Fruit fly (Drosophila melanogaster) whole organism, pupa: ENCODE results near the gene CG4577.

Experiments used
- CG10348 ChIP-seq: fragments of 200-800 bp; sonication (Bioruptor generic); IDR thresholded peaks from 2 replicates; pipeline ENCODE4 v1.3.6; 2022; ENCODE audit warnings: missing biosample characterization, missing genetic modification characterization
- CG12605 ChIP-seq: fragments of 200-800 bp; sonication (Bioruptor generic); IDR thresholded peaks from 2 replicates; pipeline ENCODE4 v1.3.6; 2022; ENCODE audit warnings: missing biosample characterization, missing genetic modification characterization
- CG13204 ChIP-seq: fragments of 200-800 bp; sonication (Bioruptor generic); optimal IDR thresholded peaks from 2 replicates; lab custom pipeline; 2018; ENCODE audit warnings: missing biosample characterization, mild to moderate bottlenecking, missing genetic modification characterization, moderate library complexity
- CG14655 ChIP-seq: fragments of 200-800 bp; sonication (Bioruptor generic); optimal IDR thresholded peaks from 3 replicates; lab custom pipeline; 2017; ENCODE audit warnings: mild to moderate bottlenecking, missing biosample characterization, missing genetic modification reagents, missing genetic modification characterization
- CG15710 ChIP-seq: fragments of 200-800 bp; sonication (Bioruptor generic); optimal IDR thresholded peaks from 2 replicates; lab custom pipeline; 2018; ENCODE audit warnings: missing biosample characterization, mild to moderate bottlenecking, missing genetic modification characterization, moderate library complexity
- CG17806 ChIP-seq: fragments of 200-800 bp; sonication (Bioruptor generic); optimal IDR thresholded peaks from 2 replicates; lab custom pipeline; 2018; ENCODE audit warnings: missing biosample characterization, mild to moderate bottlenecking, missing genetic modification characterization, moderate library complexity
- CG32121 ChIP-seq: fragments of 200-800 bp; sonication (Bioruptor generic); IDR thresholded peaks from 2 replicates; pipeline ENCODE4 v1.3.6; 2022; ENCODE audit warnings: missing biosample characterization, missing genetic modification characterization
- CG34367 ChIP-seq: fragments of 200-800 bp; sonication (Bioruptor generic); optimal IDR thresholded peaks from 2 replicates; lab custom pipeline; 2018; ENCODE audit warnings: missing biosample characterization, mild to moderate bottlenecking, missing genetic modification characterization
- CG4496 ChIP-seq: fragments of 200-800 bp; sonication (Bioruptor generic); IDR thresholded peaks from 3 replicates; pipeline ENCODE4 v1.3.6; 2022; ENCODE audit warnings: missing biosample characterization, missing genetic modification characterization
- CG8159 ChIP-seq: fragments of 200-800 bp; sonication (Bioruptor generic); optimal IDR thresholded peaks from 3 replicates; lab custom pipeline; 2018; ENCODE audit warnings: missing biosample characterization, mild to moderate bottlenecking, missing genetic modification characterization, moderate library complexity
- CG8301 ChIP-seq: fragments of 200-800 bp; sonication (Bioruptor generic); optimal IDR thresholded peaks from 2 replicates; lab custom pipeline; 2018; ENCODE audit warnings: missing biosample characterization, mild to moderate bottlenecking, missing genetic modification characterization
- CG9948 ChIP-seq: fragments of 200-800 bp; sonication (Bioruptor generic); optimal IDR thresholded peaks from 2 replicates; lab custom pipeline; 2018; ENCODE audit warnings: missing biosample characterization, mild to moderate bottlenecking, missing genetic modification characterization, moderate library complexity
- D1 ChIP-seq: fragments of 200-800 bp; sonication (Bioruptor generic); optimal IDR thresholded peaks from 2 replicates; lab custom pipeline; 2018; ENCODE audit warnings: missing biosample characterization, mild to moderate bottlenecking, missing genetic modification characterization, moderate library complexity
- EcR ChIP-seq: fragments of 200-800 bp; sonication (Bioruptor generic); optimal IDR thresholded peaks from 3 replicates; lab custom pipeline; 2019; ENCODE audit warnings: missing biosample characterization, missing genetic modification characterization, mild to moderate bottlenecking, moderate library complexity, missing genetic modification reagents
- Ets98B ChIP-seq: fragments of 200-800 bp; sonication (Bioruptor generic); IDR thresholded peaks from 2 replicates; pipeline ENCODE4 v1.3.6; 2022; ENCODE audit warnings: missing biosample characterization, missing genetic modification characterization
- Pif1A ChIP-seq: fragments of 200-800 bp; sonication (Bioruptor generic); optimal IDR thresholded peaks from 3 replicates; lab custom pipeline; 2016; ENCODE audit warnings: missing biosample characterization, missing genetic modification characterization
- Pif1B ChIP-seq: fragments of 200-800 bp; sonication (Bioruptor generic); optimal IDR thresholded peaks from 3 replicates; lab custom pipeline; 2016; ENCODE audit warnings: missing biosample characterization, missing genetic modification characterization
- Snoo ChIP-seq: fragments of 200-800 bp; sonication (Bioruptor generic); optimal IDR thresholded peaks from 3 replicates; lab custom pipeline; 2017; ENCODE audit warnings: missing biosample characterization, mild to moderate bottlenecking, missing genetic modification characterization, inconsistent platforms
- fd96Ca ChIP-seq: fragments of 200-800 bp; sonication (Bioruptor generic); IDR thresholded peaks from 3 replicates; pipeline ENCODE4 v1.3.6; 2022; ENCODE audit warnings: missing biosample characterization, missing genetic modification characterization
- gl ChIP-seq: fragments of 200-800 bp; sonication (Bioruptor generic); optimal IDR thresholded peaks from 2 replicates; lab custom pipeline; 2018; ENCODE audit warnings: missing biosample characterization, mild to moderate bottlenecking, missing genetic modification characterization
- rn ChIP-seq: fragments of 200-800 bp; sonication (Bioruptor generic); IDR thresholded peaks from 2 replicates; pipeline ENCODE4 v1.3.6; 2022; ENCODE audit warnings: missing biosample characterization, missing genetic modification characterization

Gene CG4577

dm6 chr2L:1120206-1120902 is 14.1 kb upstream of the CG4577 start:
- TF ChIP-seq CG8159: no peak
- TF ChIP-seq CG4496: peak; percentile 54; the same call in 1 of the 3 replicates
- peak; percentile 24 for TF ChIP-seq CG14655 (GFP tag; lab: Kevin White, UChicago)

DNA sequence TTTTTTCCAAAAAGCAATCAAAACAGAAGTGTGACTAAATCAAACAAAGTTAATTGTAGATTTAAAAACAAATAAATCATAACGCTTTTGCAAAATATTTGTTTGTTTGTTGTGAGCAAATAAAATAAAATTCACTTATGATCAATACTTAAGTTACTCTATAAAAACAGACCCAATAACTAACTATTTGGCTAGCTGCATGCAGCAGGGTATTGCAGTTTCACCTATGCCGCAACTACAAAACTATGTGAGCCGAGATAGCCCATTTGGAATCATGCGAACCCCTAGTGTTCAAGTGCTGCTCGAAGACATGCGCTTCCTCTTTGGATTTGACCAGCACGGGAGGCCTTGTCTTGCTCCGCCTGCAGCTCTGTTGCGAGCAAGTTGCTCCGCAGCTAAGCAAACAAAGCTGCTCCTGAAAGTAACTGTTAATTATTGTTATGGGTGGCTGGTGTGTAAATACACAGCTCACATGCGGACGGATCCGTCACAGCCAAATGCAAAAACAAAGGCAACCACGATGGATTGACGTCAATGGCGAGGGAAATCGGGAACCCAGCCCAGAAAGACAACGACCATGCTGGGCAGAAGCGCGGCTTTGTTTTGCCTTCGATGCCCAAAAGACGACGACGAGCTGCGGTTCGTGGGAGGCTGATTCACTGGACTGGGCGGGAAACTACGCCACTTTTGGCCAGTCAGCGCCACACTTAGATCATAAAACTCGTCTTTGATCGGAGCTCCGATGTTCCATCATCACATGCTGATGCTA is 12.4 kb upstream of the CG4577 start:
- TF ChIP-seq CG15710 (no peak), CG17806 (no peak), Snoo (tag; lab: Kevin White, UChicago) (no peak), Pif1A (GFP tag; lab: Kevin White, UChicago) (no peak), CG13204 (GFP tag; lab: Kevin White, UChicago) (no peak), CG9948 (tag; lab: Kevin White, UChicago) (no peak), Pif1B (GFP tag; lab: Kevin White, UChicago) (no peak), CG12605 (no peak), gl (no peak), CG8159 (no peak), rn (GFP tag; lab: Robert Waterston, UW) (no peak), CG34367 (tag; lab: Kevin White, UChicago) (no peak), CG14655 (GFP tag; lab: Kevin White, UChicago) (no peak)

dm6 chr2L:1122711-1122960 is 11.9 kb upstream of the CG4577 start:
- no peak for TF ChIP-seq CG15710
- TF ChIP-seq rn (GFP tag; lab: Robert Waterston, UW): no peak
- no peak for TF ChIP-seq CG10348 (GFP tag; lab: Robert Waterston, UW)
- no peak for TF ChIP-seq Pif1B (GFP tag; lab: Kevin White, UChicago)
- no peak for TF ChIP-seq CG14655 (GFP tag; lab: Kevin White, UChicago)
- no peak for TF ChIP-seq CG8301
- no peak for TF ChIP-seq CG9948 (tag; lab: Kevin White, UChicago)
- TF ChIP-seq CG12605: no peak
- no peak for TF ChIP-seq Ets98B (GFP tag; lab: Robert Waterston, UW)
- TF ChIP-seq CG4496: no peak
- TF ChIP-seq Snoo (tag; lab: Kevin White, UChicago): no peak
- TF ChIP-seq CG34367 (tag; lab: Kevin White, UChicago): no peak
- TF ChIP-seq CG13204 (GFP tag; lab: Kevin White, UChicago): no peak
- no peak for TF ChIP-seq CG32121
- TF ChIP-seq CG17806: no peak
- TF ChIP-seq CG8159: no peak
- TF ChIP-seq EcR (GFP tag; lab: Kevin White, UChicago): no peak
- TF ChIP-seq Pif1A (GFP tag; lab: Kevin White, UChicago): no peak
- no peak for TF ChIP-seq fd96Ca (GFP tag; lab: Robert Waterston, UW)
- TF ChIP-seq D1: no peak

- no peak for TF ChIP-seq rn (GFP tag; lab: Robert Waterston, UW)
- peak; percentile 70 for TF ChIP-seq EcR (GFP tag; lab: Kevin White, UChicago)
These were observed 11.2 kb upstream of the CG4577 start for dm6 chr2L:1123078-1123818.

- no peak for TF ChIP-seq CG8159
- TF ChIP-seq CG13204 (GFP tag; lab: Kevin White, UChicago): no peak
- no peak for TF ChIP-seq D1
- no peak for TF ChIP-seq CG15710
- no peak for TF ChIP-seq Pif1A (GFP tag; lab: Kevin White, UChicago)
- TF ChIP-seq rn (GFP tag; lab: Robert Waterston, UW): no peak
- no peak for TF ChIP-seq CG34367 (tag; lab: Kevin White, UChicago)
- no peak for TF ChIP-seq gl
- no peak for TF ChIP-seq Snoo (tag; lab: Kevin White, UChicago)
- no peak for TF ChIP-seq EcR (GFP tag; lab: Kevin White, UChicago)
- no peak for TF ChIP-seq CG9948 (tag; lab: Kevin White, UChicago)
- TF ChIP-seq CG4496: no peak
- TF ChIP-seq, all 21 proteins: peak for 0
These were observed 10.2 kb upstream of the CG4577 start for dm6 chr2L:1124265-1124664.

- TF ChIP-seq CG12605 (0 out of 2 replicates have a peak, but pooled peaks have one; percentile 18), Ets98B (GFP tag; lab: Robert Waterston, UW) (no peak), CG4496 (peak; percentile 25; the same call in 1 of the 3 replicates)
These were observed 9.1 kb upstream of the CG4577 start for dm6 chr2L:1125437-1125836.

dm6 chr2L:1126527-1126926 is 8.0 kb upstream of the CG4577 start:
- TF ChIP-seq CG34367 (tag; lab: Kevin White, UChicago): no peak
- TF ChIP-seq CG12605: no peak
- no peak for TF ChIP-seq CG4496
- TF ChIP-seq CG15710: no peak
